Fruit fly (Drosophila melanogaster): Measurements from ENCODE around the gene CG4408.

Gene CG4408

dm6 chr3R:23356920-23357386 lies 6.4 kb downstream of the CG4408 start (continued):
- peak; percentile 82 for TF ChIP-seq Nf-YB (GFP tag; optimal IDR thresholded peaks at IDR 0.05)
- TF ChIP-seq CG4820 (GFP tag; optimal IDR thresholded peaks at IDR 0.05): peak; percentile 51
- no peak for TF ChIP-seq bbx (GFP tag; IDR thresholded peaks at IDR 0.05; ENCODE audit: partially characterized antibody)
- TF ChIP-seq Drgx (GFP tag; IDR thresholded peaks at IDR 0.05): peak; percentile 79
- peak; percentile 56 for TF ChIP-seq CG3065 (GFP tag; optimal IDR thresholded peaks at IDR 0.05)
- no peak for TF ChIP-seq abd-A (tag; optimal IDR thresholded peaks at IDR 0.05)
- peak; percentile 74 for TF ChIP-seq CG14441 (GFP tag; IDR thresholded peaks at IDR 0.05)
- TF ChIP-seq fd64A (GFP tag; optimal IDR thresholded peaks at IDR 0.05): no peak
- TF ChIP-seq Deaf1 (tag; optimal IDR thresholded peaks at IDR 0.05): peak; percentile 72
- peak; percentile 29 for TF ChIP-seq trh (GFP tag; optimal IDR thresholded peaks at IDR 0.05)
- TF ChIP-seq hth (optimal IDR thresholded peaks at IDR 0.05): no peak
- no peak for TF ChIP-seq btn (GFP tag; optimal IDR thresholded peaks at IDR 0.05)
- no peak for TF ChIP-seq YL-1 (GFP tag; optimal IDR thresholded peaks at IDR 0.05)
- TF ChIP-seq Antp (GFP tag; optimal IDR thresholded peaks at IDR 0.05): no peak
- no peak for TF ChIP-seq CG13894 (tag; optimal IDR thresholded peaks at IDR 0.05)
- peak; percentile 9 for TF ChIP-seq tap (tag; optimal IDR thresholded peaks at IDR 0.05)
- no peak for TF ChIP-seq cad (GFP tag; optimal IDR thresholded peaks at IDR 0.05)
- no peak for TF ChIP-seq zfh2 (GFP tag; optimal IDR thresholded peaks at IDR 0.05)
- no peak for TF ChIP-seq CG12236 (GFP tag; optimal IDR thresholded peaks at IDR 0.05)
- TF ChIP-seq Ada2b (GFP tag; IDR thresholded peaks at IDR 0.05): peak; percentile 72; the same call in 1 of the 2 replicates
- peak; percentile 58 for TF ChIP-seq CG9215 (GFP tag; IDR thresholded peaks at IDR 0.05)
- TF ChIP-seq CG14965 (GFP tag; optimal IDR thresholded peaks at IDR 0.05; ENCODE audit: borderline replicate concordance): no peak
- TF ChIP-seq Xbp1 (GFP tag; optimal IDR thresholded peaks at IDR 0.05): peak; percentile 82
- no peak for TF ChIP-seq CG1647 (GFP tag; optimal IDR thresholded peaks at IDR 0.05)
- TF ChIP-seq dan (GFP tag; IDR thresholded peaks at IDR 0.05): no peak
- peak; percentile 71 for TF ChIP-seq Fer1 (GFP tag; optimal IDR thresholded peaks at IDR 0.05)
- TF ChIP-seq Poxn (GFP tag; IDR thresholded peaks at IDR 0.05): no peak
- no peak for TF ChIP-seq unc-4 (GFP tag; IDR thresholded peaks at IDR 0.05; ENCODE audit: partially characterized antibody)
- peak; percentile 66 for TF ChIP-seq CG1529 (GFP tag; optimal IDR thresholded peaks at IDR 0.05)
- TF ChIP-seq gem (tag; optimal IDR thresholded peaks at IDR 0.05): peak; percentile 95
- TF ChIP-seq CG16779 (GFP tag; IDR thresholded peaks at IDR 0.05): 0 out of 2 replicates have a peak, but pooled peaks have one; percentile 29
- TF ChIP-seq CG3407 (GFP tag; optimal IDR thresholded peaks at IDR 0.05): peak; percentile 66
- TF ChIP-seq CG1233 (GFP tag; optimal IDR thresholded peaks at IDR 0.05): peak; percentile 84
- no peak for TF ChIP-seq pum (GFP tag; optimal IDR thresholded peaks at IDR 0.05)
- peak; percentile 81 for TF ChIP-seq CG2678 (tag; optimal IDR thresholded peaks at IDR 0.05)
- peak; percentile 89 for TF ChIP-seq row (GFP tag; IDR thresholded peaks at IDR 0.05)
- TF ChIP-seq PHDP (tag; optimal IDR thresholded peaks at IDR 0.05): peak; percentile 96
- TF ChIP-seq CG17385 (GFP tag; optimal IDR thresholded peaks at IDR 0.05): peak; percentile 92
- TF ChIP-seq kni (GFP tag; optimal IDR thresholded peaks at IDR 0.05): no peak
- TF ChIP-seq ab (GFP tag; optimal IDR thresholded peaks at IDR 0.05): no peak
- no peak for TF ChIP-seq Myb (GFP tag; optimal IDR thresholded peaks at IDR 0.05)
- TF ChIP-seq CG30403 (GFP tag; optimal IDR thresholded peaks at IDR 0.05): peak; percentile 72
- no peak for TF ChIP-seq gcm2 (GFP tag; optimal IDR thresholded peaks at IDR 0.05)
- TF ChIP-seq Blimp-1 (GFP tag; optimal IDR thresholded peaks at IDR 0.05): peak; percentile 80
- TF ChIP-seq GATAe (GFP tag; conservative IDR thresholded peaks at IDR 0.05): no peak
- peak; percentile 90 for TF ChIP-seq CG9727 (GFP tag; optimal IDR thresholded peaks at IDR 0.05)
- TF ChIP-seq CG12219 (GFP tag; optimal IDR thresholded peaks at IDR 0.05): peak; percentile 82
- TF ChIP-seq ftz-f1 (GFP tag; optimal IDR thresholded peaks at IDR 0.05): no peak
- peak; percentile 90 for TF ChIP-seq CG2712 (tag; optimal IDR thresholded peaks at IDR 0.05)
- no peak for TF ChIP-seq hb (GFP tag; IDR thresholded peaks at IDR 0.05; ENCODE audit: partially characterized antibody)
- no peak for TF ChIP-seq Optix (GFP tag; IDR thresholded peaks at IDR 0.05)
- TF ChIP-seq Nf-YC (tag; optimal IDR thresholded peaks at IDR 0.05): peak; percentile 79

Data from whole organism, embryonic.